Worm (Caenorhabditis elegans) whole organism, late embryonic: Measurements from ENCODE around the gene pot-2.

ENCODE experiments used
- C08G9.2 ChIP-seq: sonication (generic microtip); optimal IDR thresholded peaks from 2 replicates; lab custom pipeline; 2016; ENCODE audit warnings: mild to moderate bottlenecking, missing genetic modification characterization, moderate library complexity, missing compliant biosample characterization
- F13H6.1 ChIP-seq: sonication (generic microtip); optimal IDR thresholded peaks from 2 replicates; lab custom pipeline; 2016; ENCODE audit warnings: missing genetic modification characterization, missing compliant biosample characterization
- K02D7.2 ChIP-seq: sonication (generic microtip); optimal IDR thresholded peaks from 2 replicates; lab custom pipeline; 2017; ENCODE audit warnings: mild to moderate bottlenecking, missing genetic modification characterization, missing compliant biosample characterization
- K09A11.1 ChIP-seq: sonication (generic microtip); optimal IDR thresholded peaks from 2 replicates; lab custom pipeline; 2017; ENCODE audit warnings: antibody characterized with exemption, mild to moderate bottlenecking, missing genetic modification characterization, missing compliant biosample characterization; ENCODE audit not compliant: insufficient read depth
- T23F11.4 ChIP-seq: fragments of 200-800 bp; sonication (Bioruptor generic); optimal IDR thresholded peaks from 2 replicates; lab custom pipeline; 2018; ENCODE audit warnings: mild to moderate bottlenecking, missing genetic modification characterization, missing compliant biosample characterization
- Y22D7AL.16 ChIP-seq: sonication (generic microtip); optimal IDR thresholded peaks from 2 replicates; lab custom pipeline; 2016; ENCODE audit warnings: missing genetic modification characterization, missing compliant biosample characterization
- ahr-1 ChIP-seq: sonication (generic microtip); optimal IDR thresholded peaks from 2 replicates; lab custom pipeline; 2016; ENCODE audit warnings: missing genetic modification characterization, missing compliant biosample characterization
- ama-1 ChIP-seq: fragments of 150-350 bp; optimal IDR thresholded peaks from 2 replicates; lab custom pipeline; 2014
- ceh-14 ChIP-seq: sonication (generic microtip); optimal IDR thresholded peaks from 2 replicates; lab custom pipeline; 2016; ENCODE audit warnings: missing genotype, missing genetic modification characterization, missing compliant biosample characterization
- ceh-18 ChIP-seq: sonication (generic microtip); optimal IDR thresholded peaks from 2 replicates; lab custom pipeline; 2016; ENCODE audit warnings: missing genetic modification characterization, missing compliant biosample characterization
- ceh-30 ChIP-seq: fragments of 150-350 bp; optimal IDR thresholded peaks from 2 replicates; lab custom pipeline; 2014; ENCODE audit warnings: missing biosample characterization, missing genetic modification characterization
- ceh-48 ChIP-seq: sonication (generic microtip); optimal IDR thresholded peaks from 2 replicates; lab custom pipeline; 2016; ENCODE audit warnings: missing genetic modification characterization, inconsistent platforms, missing compliant biosample characterization
- ceh-6 ChIP-seq: fragments of 200-800 bp; sonication (Bioruptor generic); optimal IDR thresholded peaks from 2 replicates; lab custom pipeline; 2018; ENCODE audit warnings: mild to moderate bottlenecking, missing genetic modification characterization, missing compliant biosample characterization
- che-1 ChIP-seq: sonication (generic microtip); optimal IDR thresholded peaks from 2 replicates; lab custom pipeline; 2016; ENCODE audit warnings: mild to moderate bottlenecking, missing genetic modification characterization, missing compliant biosample characterization
- dve-1 ChIP-seq: sonication (generic microtip); optimal IDR thresholded peaks from 2 replicates; lab custom pipeline; 2017; ENCODE audit warnings: antibody characterized with exemption, mild to moderate bottlenecking, missing genetic modification characterization, missing compliant biosample characterization
- elt-4 ChIP-seq: sonication (generic microtip); optimal IDR thresholded peaks from 2 replicates; lab custom pipeline; 2016; ENCODE audit warnings: missing genetic modification characterization, missing compliant biosample characterization
- ets-4 ChIP-seq: sonication (generic microtip); optimal IDR thresholded peaks from 2 replicates; lab custom pipeline; 2016; ENCODE audit warnings: missing genetic modification characterization, missing compliant biosample characterization
- eyg-1 ChIP-seq: sonication (generic microtip); optimal IDR thresholded peaks from 2 replicates; lab custom pipeline; 2016; ENCODE audit warnings: missing genotype, missing genetic modification characterization, missing compliant biosample characterization
- fax-1 ChIP-seq: sonication (generic microtip); optimal IDR thresholded peaks from 2 replicates; lab custom pipeline; 2016; ENCODE audit warnings: missing genotype, missing genetic modification characterization, missing compliant biosample characterization
- fkh-6 ChIP-seq: sonication (generic microtip); optimal IDR thresholded peaks from 2 replicates; lab custom pipeline; 2016; ENCODE audit warnings: missing genetic modification characterization, missing compliant biosample characterization
- hlh-6 ChIP-seq: sonication (generic microtip); optimal IDR thresholded peaks from 2 replicates; lab custom pipeline; 2016; ENCODE audit warnings: missing genotype, missing genetic modification characterization, missing compliant biosample characterization
- hlh-8 ChIP-seq: sonication (generic microtip); optimal IDR thresholded peaks from 2 replicates; lab custom pipeline; 2016; ENCODE audit warnings: missing genotype, missing genetic modification characterization, missing compliant biosample characterization
- lim-6 ChIP-seq: sonication (generic microtip); optimal IDR thresholded peaks from 2 replicates; lab custom pipeline; 2016; ENCODE audit warnings: missing genetic modification characterization, missing compliant biosample characterization
- madf-2 ChIP-seq: sonication (generic microtip); optimal IDR thresholded peaks from 2 replicates; lab custom pipeline; 2017; ENCODE audit warnings: missing genetic modification characterization, missing compliant biosample characterization
- mec-3 ChIP-seq: sonication (generic microtip); optimal IDR thresholded peaks from 2 replicates; lab custom pipeline; 2016; ENCODE audit warnings: borderline replicate concordance, missing genetic modification characterization, missing compliant biosample characterization
- pag-3 ChIP-seq: sonication (generic microtip); optimal IDR thresholded peaks from 2 replicates; lab custom pipeline; 2016; ENCODE audit warnings: missing compliant biosample characterization, missing genetic modification characterization, borderline replicate concordance
- pax-1 ChIP-seq: fragments of 150-350 bp; optimal IDR thresholded peaks from 2 replicates; lab custom pipeline; 2014; ENCODE audit warnings: missing biosample characterization, missing genetic modification characterization
- pha-2 ChIP-seq: sonication (generic microtip); optimal IDR thresholded peaks from 2 replicates; lab custom pipeline; 2017; ENCODE audit warnings: mild to moderate bottlenecking, missing genetic modification characterization, missing compliant biosample characterization
- pha-4 ChIP-seq: fragments of 150-350 bp; optimal IDR thresholded peaks from 2 replicates; lab custom pipeline; 2018; ENCODE audit warnings: missing biosample characterization, missing genetic modification reagents, missing genetic modification characterization
- pqm-1 ChIP-seq: sonication (generic microtip); optimal IDR thresholded peaks from 2 replicates; lab custom pipeline; 2016; ENCODE audit warnings: missing genetic modification characterization, missing compliant biosample characterization
- ref-2 ChIP-seq: sonication (generic microtip); optimal IDR thresholded peaks from 2 replicates; lab custom pipeline; 2016; ENCODE audit warnings: missing genetic modification characterization, missing compliant biosample characterization
- sdc-2 ChIP-seq: sonication (generic microtip); optimal IDR thresholded peaks from 2 replicates; lab custom pipeline; 2016; ENCODE audit warnings: missing genotype, missing genetic modification characterization, missing compliant biosample characterization
- sox-4 ChIP-seq: sonication (generic microtip); optimal IDR thresholded peaks from 2 replicates; lab custom pipeline; 2017; ENCODE audit warnings: mild to moderate bottlenecking, missing genetic modification characterization, inconsistent platforms, missing compliant biosample characterization
- syd-9 ChIP-seq: sonication (generic microtip); optimal IDR thresholded peaks from 2 replicates; lab custom pipeline; 2016; ENCODE audit warnings: mild to moderate bottlenecking, missing genetic modification characterization, moderate library complexity, missing compliant biosample characterization
- tbx-7 ChIP-seq: sonication (generic microtip); optimal IDR thresholded peaks from 2 replicates; lab custom pipeline; 2016; ENCODE audit warnings: missing genotype, missing genetic modification characterization, missing compliant biosample characterization
- unc-3 ChIP-seq, 2 experiments: fragments of 200-800 bp in 1 of 2; sonication (Bioruptor generic) in 1 of 2; sonication (generic microtip) in 1 of 2; conservative IDR thresholded peaks in 1 of 2; optimal IDR thresholded peaks in 1 of 2; 2 replicates each; pipeline versions ENCODE4 v1.3.6 to Lab custom; 2016 to 2022; ENCODE audit warnings: missing compliant biosample characterization in 2 of 2, missing genetic modification characterization in 2 of 2, missing genetic modification reagents in 1 of 2
- unc-42 ChIP-seq: sonication (generic microtip); optimal IDR thresholded peaks from 2 replicates; lab custom pipeline; 2016; ENCODE audit warnings: missing genotype, missing genetic modification characterization, missing compliant biosample characterization
- unc-55 ChIP-seq: sonication (generic microtip); optimal IDR thresholded peaks from 2 replicates; lab custom pipeline; 2017; ENCODE audit warnings: missing biosample characterization, missing genetic modification reagents, missing genetic modification characterization
- unc-86 ChIP-seq: sonication (generic microtip); optimal IDR thresholded peaks from 2 replicates; lab custom pipeline; 2016; ENCODE audit warnings: missing genetic modification characterization, missing compliant biosample characterization
- zip-5 ChIP-seq: sonication (generic microtip); optimal IDR thresholded peaks from 2 replicates; lab custom pipeline; 2016; ENCODE audit warnings: missing genetic modification characterization, missing compliant biosample characterization
- ztf-16 ChIP-seq: sonication (generic microtip); optimal IDR thresholded peaks from 2 replicates; lab custom pipeline; 2017; ENCODE audit warnings: missing genetic modification characterization, missing compliant biosample characterization

The pot-2 gene

ce11 chrII:14496809-14497208 lies 27.2 kb upstream of the pot-2 start (continued):
- TF ChIP-seq ceh-6 (GFP tag; lab: Kevin White, UChicago), result peak; percentile 92
- TF ChIP-seq fkh-6 (tag; lab: Kevin White, UChicago), result peak; percentile 85
- TF ChIP-seq madf-2, result peak; percentile 86
- TF ChIP-seq eyg-1 (tag; lab: Kevin White, UChicago), result peak; percentile 83
- TF ChIP-seq ceh-18 (tag; lab: Kevin White, UChicago), result peak; percentile 83
- peak; percentile 73 for TF ChIP-seq ceh-30
- TF ChIP-seq ama-1 (lab: Kevin White, UChicago), result no peak
- peak; percentile 83 for TF ChIP-seq C08G9.2 (tag; lab: Kevin White, UChicago)
- peak; percentile 83 for TF ChIP-seq ref-2 (tag; lab: Kevin White, UChicago)
- TF ChIP-seq hlh-8 (tag; lab: Kevin White, UChicago), result peak; percentile 63
- peak; percentile 5 for TF ChIP-seq mec-3 (tag; lab: Kevin White, UChicago)
- TF ChIP-seq pag-3, result peak; percentile 4
- peak; percentile 94 for TF ChIP-seq ztf-16 (tag; lab: Kevin White, UChicago)
- peak; percentile 53 for TF ChIP-seq tbx-7
- TF ChIP-seq T23F11.4 (GFP tag; lab: Kevin White, UChicago), result peak; percentile 74
- peak; percentile 63 for TF ChIP-seq ets-4 (tag; lab: Kevin White, UChicago)
- TF ChIP-seq unc-3 (GFP tag; conservative IDR thresholded peaks at IDR 0.05; lab: Robert Waterston, UW), result peak; percentile 78
- TF ChIP-seq unc-3 (tag; optimal IDR thresholded peaks at IDR 0.05; lab: Kevin White, UChicago), result peak; percentile 80
- TF ChIP-seq pha-2 (tag; lab: Kevin White, UChicago), result peak; percentile 88
- no peak for TF ChIP-seq pax-1
- TF ChIP-seq dve-1 (tag; lab: Kevin White, UChicago), result peak; percentile 88
- peak; percentile 68 for TF ChIP-seq fax-1
- TF ChIP-seq zip-5 (tag; lab: Kevin White, UChicago), result peak; percentile 68
- peak; percentile 81 for TF ChIP-seq sdc-2 (tag; lab: Kevin White, UChicago)
- peak; percentile 74 for TF ChIP-seq ahr-1 (tag; lab: Kevin White, UChicago)
- peak; percentile 10 for TF ChIP-seq unc-42 (tag; lab: Kevin White, UChicago)

ce11 chrII:14497848-14498247 lies 26.1 kb upstream of the pot-2 start, which contains the start of gene dhs-8:
dhs-8 (plus strand) TSS chrII:14498026.
- TF ChIP-seq mec-3 (tag; lab: Kevin White, UChicago) (no peak), fax-1 (no peak), hlh-6 (tag; lab: Kevin White, UChicago) (no peak), ref-2 (tag; lab: Kevin White, UChicago) (no peak), che-1 (tag; lab: Kevin White, UChicago) (no peak), Y22D7AL.16 (tag; lab: Kevin White, UChicago) (no peak), ceh-14 (tag; lab: Kevin White, UChicago) (no peak), ahr-1 (tag; lab: Kevin White, UChicago) (no peak), F13H6.1 (no peak), pqm-1 (tag; lab: Kevin White, UChicago) (no peak), lim-6 (no peak), pha-4 (tag; lab: Kevin White, UChicago) (no peak), sox-4 (tag; lab: Kevin White, UChicago) (no peak), ceh-18 (tag; lab: Kevin White, UChicago) (no peak), madf-2 (no peak), zip-5 (tag; lab: Kevin White, UChicago) (no peak)

ce11 chrII:14500122-14500521 lies 23.9 kb upstream of the pot-2 start, which contains the start of gene K10H10.4:
K10H10.4 (plus strand) TSS chrII:14500422.
- no peak for TF ChIP-seq Y22D7AL.16 (tag; lab: Kevin White, UChicago)
- no peak for TF ChIP-seq sdc-2 (tag; lab: Kevin White, UChicago)
- no peak for TF ChIP-seq K09A11.1 (tag; lab: Kevin White, UChicago)
- no peak for TF ChIP-seq ceh-30
- no peak for TF ChIP-seq elt-4 (tag; lab: Kevin White, UChicago)
- no peak for TF ChIP-seq mec-3 (tag; lab: Kevin White, UChicago)
- no peak for TF ChIP-seq ets-4 (tag; lab: Kevin White, UChicago)
- no peak for TF ChIP-seq unc-86 (tag; lab: Kevin White, UChicago)
- TF ChIP-seq ceh-48 (tag; lab: Kevin White, UChicago), result no peak
- no peak for TF ChIP-seq pag-3
- TF ChIP-seq dve-1 (tag; lab: Kevin White, UChicago), result no peak
- no peak for TF ChIP-seq fax-1
- TF ChIP-seq ceh-18 (tag; lab: Kevin White, UChicago), result no peak
- TF ChIP-seq unc-55 (GFP tag; lab: Kevin White, UChicago), result no peak
- no peak for TF ChIP-seq pax-1
- TF ChIP-seq hlh-6 (tag; lab: Kevin White, UChicago), result no peak
- TF ChIP-seq fkh-6 (tag; lab: Kevin White, UChicago), result no peak
- TF ChIP-seq syd-9 (tag; lab: Kevin White, UChicago), result no peak
- TF ChIP-seq K02D7.2 (tag; lab: Kevin White, UChicago), result no peak
- TF ChIP-seq, all 69 proteins: peak for 0
